Fruit fly (Drosophila melanogaster) whole organism, embryonic: Measurements from ENCODE around the gene pros.

Experiments
- Awh ChIP-seq: fragments of 200-800 bp; sonication (Bioruptor generic); IDR thresholded peaks from 2 replicates; pipeline ENCODE4, ENCODE4 v1.3.6; 2022; ENCODE audit warnings: missing biosample characterization, missing genetic modification characterization
- CG10543 ChIP-seq: fragments of 200-800 bp; sonication (Bioruptor generic); optimal IDR thresholded peaks from 3 replicates; lab custom pipeline; 2017; ENCODE audit warnings: missing biosample characterization, mild to moderate bottlenecking, missing genetic modification characterization, moderate library complexity
- CG11456 ChIP-seq: fragments of 200-800 bp; sonication (Bioruptor generic); IDR thresholded peaks from 3 replicates; pipeline ENCODE4 v1.3.6; 2022; ENCODE audit warnings: missing biosample characterization, missing genetic modification characterization
- CG12155 ChIP-seq: fragments of 200-800 bp; sonication (Bioruptor generic); optimal IDR thresholded peaks from 3 replicates; lab custom pipeline; 2016; ENCODE audit warnings: missing biosample characterization, missing genetic modification characterization
- CG15011 ChIP-seq: fragments of 200-800 bp; sonication (Bioruptor generic); optimal IDR thresholded peaks from 3 replicates; lab custom pipeline; 2018; ENCODE audit warnings: missing biosample characterization, mild to moderate bottlenecking, missing genetic modification characterization
- CG17802 ChIP-seq: fragments of 200-800 bp; sonication (Bioruptor generic); optimal IDR thresholded peaks from 2 replicates; lab custom pipeline; 2018; ENCODE audit warnings: missing biosample characterization, mild to moderate bottlenecking, missing genetic modification characterization, moderate library complexity
- CG1832 ChIP-seq: fragments of 200-800 bp; sonication (Bioruptor generic); optimal IDR thresholded peaks from 2 replicates; lab custom pipeline; 2017; ENCODE audit warnings: missing biosample characterization, mild to moderate bottlenecking, missing genetic modification characterization, inconsistent platforms
- CG18619 ChIP-seq: fragments of 200-800 bp; sonication (Bioruptor generic); optimal IDR thresholded peaks from 3 replicates; lab custom pipeline; 2017; ENCODE audit warnings: missing biosample characterization, mild to moderate bottlenecking, missing genetic modification characterization
- CG2678 ChIP-seq: fragments of 200-800 bp; sonication (Bioruptor generic); optimal IDR thresholded peaks from 3 replicates; lab custom pipeline; 2019; ENCODE audit warnings: missing biosample characterization, mild to moderate bottlenecking, missing genetic modification characterization, moderate library complexity
- CG31365 ChIP-seq: fragments of 200-800 bp; sonication (Bioruptor generic); optimal IDR thresholded peaks from 2 replicates; lab custom pipeline; 2018; ENCODE audit warnings: missing biosample characterization, mild to moderate bottlenecking, missing genetic modification characterization
- CG32767 ChIP-seq: fragments of 200-800 bp; sonication (Bioruptor generic); IDR thresholded peaks from 2 replicates; pipeline ENCODE4 v1.3.6; 2022; ENCODE audit warnings: missing biosample characterization, missing genetic modification characterization
- CG3281 ChIP-seq: fragments of 200-800 bp; sonication (Bioruptor generic); optimal IDR thresholded peaks from 3 replicates; lab custom pipeline; 2017; ENCODE audit warnings: missing biosample characterization, mild to moderate bottlenecking, missing genetic modification characterization
- CG4854 ChIP-seq: fragments of 200-800 bp; sonication (Bioruptor generic); optimal IDR thresholded peaks from 2 replicates; lab custom pipeline; 2016; ENCODE audit warnings: missing biosample characterization, missing genetic modification characterization, inconsistent platforms
- CG8359 ChIP-seq: fragments of 200-800 bp; sonication (Bioruptor generic); optimal IDR thresholded peaks from 2 replicates; lab custom pipeline; 2017; ENCODE audit warnings: missing biosample characterization, mild to moderate bottlenecking, missing genetic modification characterization, borderline replicate concordance
- CG8478 ChIP-seq: fragments of >200 bp; optimal IDR thresholded peaks from 2 replicates; lab custom pipeline; 2018
- CHES-1-like ChIP-seq: fragments of 200-800 bp; sonication (Bioruptor generic); optimal IDR thresholded peaks from 2 replicates; lab custom pipeline; 2016; ENCODE audit warnings: missing biosample characterization, missing genetic modification characterization
- Chrac-16 ChIP-seq: fragments of 200-800 bp; sonication (Bioruptor generic); optimal IDR thresholded peaks from 3 replicates; lab custom pipeline; 2016; ENCODE audit warnings: missing biosample characterization, missing genetic modification characterization
- ERR ChIP-seq: fragments of 200-800 bp; sonication (Bioruptor generic); optimal IDR thresholded peaks from 2 replicates; lab custom pipeline; 2016; ENCODE audit warnings: missing biosample characterization, missing genetic modification characterization
- Elba2 ChIP-seq: fragments of 200-800 bp; sonication (Bioruptor generic); optimal IDR thresholded peaks from 3 replicates; lab custom pipeline; 2016; ENCODE audit warnings: missing biosample characterization, missing genetic modification characterization
- HLHmδ ChIP-seq: fragments of 200-800 bp; sonication (Bioruptor generic); optimal IDR thresholded peaks from 2 replicates; lab custom pipeline; 2018; ENCODE audit warnings: missing biosample characterization, mild to moderate bottlenecking, missing genetic modification characterization, moderate library complexity
- Hr78 ChIP-seq, 2 experiments: fragments of 200-800 bp in 1 of 2; fragments of >200 bp in 1 of 2; sonication (Bioruptor generic) in 1 of 2; optimal IDR thresholded peaks; 2 replicates each; lab custom pipeline; 2017 to 2019; ENCODE audit warnings: missing biosample characterization in 2 of 2, missing genetic modification characterization in 2 of 2, mild to moderate bottlenecking in 1 of 2, moderate library complexity in 1 of 2
- Lpt ChIP-seq: fragments of >200 bp; optimal IDR thresholded peaks from 2 replicates; lab custom pipeline; 2018; ENCODE audit warnings: missing biosample characterization, missing genetic modification characterization
- Mrtf ChIP-seq: fragments of 200-800 bp; sonication (Bioruptor generic); IDR thresholded peaks from 3 replicates; pipeline ENCODE4 v1.3.6; 2022; ENCODE audit warnings: missing biosample characterization, missing genetic modification characterization
- Oli ChIP-seq: fragments of 200-800 bp; sonication (Bioruptor generic); optimal IDR thresholded peaks from 2 replicates; lab custom pipeline; 2018; ENCODE audit warnings: missing biosample characterization, mild to moderate bottlenecking, missing genetic modification characterization, moderate library complexity
- Pdp1 ChIP-seq, 2 experiments: fragments of 200-800 bp; sonication (Bioruptor generic); optimal IDR thresholded peaks; 3 replicates each; lab custom pipeline; 2016; ENCODE audit warnings: missing biosample characterization in 2 of 2, missing genetic modification characterization in 2 of 2, mild to moderate bottlenecking in 1 of 2, moderate library complexity in 1 of 2
- Sox100B ChIP-seq: fragments of 200-800 bp; sonication (Bioruptor generic); optimal IDR thresholded peaks from 3 replicates; lab custom pipeline; 2018; ENCODE audit warnings: missing biosample characterization, mild to moderate bottlenecking, missing genetic modification characterization
- Trl ChIP-seq, 3 experiments: fragments of >200 bp in 2 of 3; fragments of 200-800 bp in 1 of 3; sonication (Bioruptor generic) in 1 of 3; optimal IDR thresholded peaks; 2 replicates in 1 of 3; 3 replicates in 2 of 3; lab custom pipeline; 2016 to 2017; ENCODE audit warnings: missing biosample characterization in 1 of 3, missing genetic modification characterization in 1 of 3
- Xbp1 ChIP-seq: fragments of 200-800 bp; sonication (Bioruptor generic); optimal IDR thresholded peaks from 3 replicates; lab custom pipeline; 2016; ENCODE audit warnings: missing biosample characterization, mild to moderate bottlenecking, missing genetic modification characterization
- bab2 ChIP-seq: fragments of 200-800 bp; sonication (Bioruptor generic); optimal IDR thresholded peaks from 2 replicates; lab custom pipeline; 2016; ENCODE audit warnings: missing biosample characterization, missing genetic modification characterization
- bbx ChIP-seq: fragments of 200-800 bp; sonication (Bioruptor generic); IDR thresholded peaks from 2 replicates; pipeline ENCODE4 v1.3.6; 2022; ENCODE audit warnings: missing biosample characterization, missing genetic modification characterization; ENCODE audit not compliant: partially characterized antibody
- br ChIP-seq: fragments of >200 bp; optimal IDR thresholded peaks from 2 replicates; lab custom pipeline; 2017
- cad ChIP-seq: fragments of >200 bp; optimal IDR thresholded peaks from 2 replicates; lab custom pipeline; 2017; ENCODE audit warnings: missing biosample characterization, missing genetic modification characterization
- ftz-f1 ChIP-seq: fragments of 200-800 bp; sonication (Bioruptor generic); optimal IDR thresholded peaks from 2 replicates; lab custom pipeline; 2016; ENCODE audit warnings: missing biosample characterization, missing genetic modification characterization
- grau ChIP-seq: fragments of 200-800 bp; optimal IDR thresholded peaks from 3 replicates; lab custom pipeline; 2019; ENCODE audit warnings: missing biosample characterization, mild to moderate bottlenecking, missing genetic modification characterization, moderate library complexity
- gsb-n ChIP-seq: fragments of 200-800 bp; sonication (Bioruptor generic); optimal IDR thresholded peaks from 3 replicates; lab custom pipeline; 2018; ENCODE audit warnings: missing biosample characterization, mild to moderate bottlenecking, missing genetic modification characterization
- gt ChIP-seq: fragments of 200-800 bp; sonication (Bioruptor generic); IDR thresholded peaks from 2 replicates; pipeline ENCODE4 v1.3.6; 2022; ENCODE audit warnings: missing biosample characterization, missing genetic modification characterization
- ind ChIP-seq: fragments of 200-800 bp; sonication (Bioruptor generic); optimal IDR thresholded peaks from 3 replicates; lab custom pipeline; 2016; ENCODE audit warnings: missing biosample characterization, missing genetic modification characterization
- nmo ChIP-seq: fragments of 200-800 bp; sonication (Bioruptor generic); optimal IDR thresholded peaks from 2 replicates; lab custom pipeline; 2018; ENCODE audit warnings: missing biosample characterization, mild to moderate bottlenecking, missing genetic modification characterization, moderate library complexity
- nom ChIP-seq: fragments of 200-800 bp; sonication (Bioruptor generic); optimal IDR thresholded peaks from 2 replicates; lab custom pipeline; 2017; ENCODE audit warnings: missing biosample characterization, missing genetic modification characterization, mild to moderate bottlenecking, moderate library complexity, missing genetic modification reagents
- sd ChIP-seq: fragments of 200-800 bp; sonication (Bioruptor generic); optimal IDR thresholded peaks from 3 replicates; lab custom pipeline; 2018; ENCODE audit warnings: missing biosample characterization, mild to moderate bottlenecking, missing genetic modification characterization, moderate library complexity
- so ChIP-seq: fragments of 200-800 bp; sonication (Bioruptor generic); IDR thresholded peaks from 3 replicates; pipeline ENCODE4 v1.3.6; 2022; ENCODE audit warnings: missing biosample characterization, missing genetic modification characterization
- sr ChIP-seq: fragments of 200-800 bp; sonication (Bioruptor generic); IDR thresholded peaks from 3 replicates; pipeline ENCODE4 v1.3.6; 2022; ENCODE audit warnings: missing biosample characterization, missing genetic modification characterization
- tin ChIP-seq: fragments of 200-800 bp; sonication (Bioruptor generic); optimal IDR thresholded peaks from 3 replicates; lab custom pipeline; 2016; ENCODE audit warnings: missing biosample characterization, missing genetic modification characterization
- wdn ChIP-seq: fragments of 200-800 bp; sonication (Bioruptor generic); IDR thresholded peaks from 2 replicates; pipeline ENCODE4 v1.3.6; 2022; ENCODE audit warnings: missing biosample characterization, missing genetic modification characterization
- zf30C ChIP-seq: fragments of 200-800 bp; sonication (Bioruptor generic); optimal IDR thresholded peaks from 3 replicates; lab custom pipeline; 2018; ENCODE audit warnings: missing biosample characterization, mild to moderate bottlenecking, missing genetic modification characterization

pros gene

DNA sequence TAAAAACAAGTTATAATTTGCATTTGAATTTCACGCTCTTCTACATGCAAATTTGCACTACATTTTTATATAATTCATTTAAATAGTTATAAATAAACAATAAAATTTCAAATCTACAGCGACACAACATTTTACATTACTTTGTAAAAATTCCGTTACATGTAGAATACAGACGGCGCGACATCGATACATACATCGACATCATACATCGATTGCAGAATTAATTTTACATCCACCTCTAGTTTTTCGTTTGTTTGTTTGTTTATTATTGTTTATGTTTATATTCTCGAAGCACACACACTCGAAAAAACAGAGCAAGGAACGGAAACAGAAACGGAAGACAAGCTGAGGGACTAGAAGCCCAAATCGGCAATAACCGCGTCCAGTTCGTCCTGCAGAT is 109.2 kb downstream of the pros start, which contains the start of gene CG17230 (continued):
- TF ChIP-seq Sox100B = no peak

DNA sequence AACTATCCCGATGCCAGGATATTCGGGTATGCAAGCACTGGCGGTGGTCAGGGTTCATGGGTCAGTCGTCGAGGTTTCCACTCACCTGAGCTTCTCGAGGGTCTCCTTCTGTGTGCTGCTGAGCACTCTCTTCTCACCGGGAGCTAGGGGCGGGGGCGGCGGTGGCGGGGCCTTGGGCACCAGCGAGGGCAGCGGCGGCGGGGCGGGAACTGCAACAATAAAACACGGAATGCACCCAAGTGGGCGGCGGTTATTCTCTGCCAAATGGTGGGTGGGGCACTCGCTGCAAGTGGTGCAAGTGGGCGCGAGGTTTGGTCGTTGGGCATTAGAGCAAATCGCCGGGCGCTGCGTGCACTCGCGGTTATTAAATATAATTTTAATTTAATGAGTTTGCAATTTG is 112.8 kb downstream of the pros start:
- TF ChIP-seq Lpt (GFP tag; lab: Kevin White, UChicago) (no peak), CG11456 (GFP tag; lab: Robert Waterston, UW) (0 out of 3 replicates have a peak, but pooled peaks have one; percentile 22)

DNA sequence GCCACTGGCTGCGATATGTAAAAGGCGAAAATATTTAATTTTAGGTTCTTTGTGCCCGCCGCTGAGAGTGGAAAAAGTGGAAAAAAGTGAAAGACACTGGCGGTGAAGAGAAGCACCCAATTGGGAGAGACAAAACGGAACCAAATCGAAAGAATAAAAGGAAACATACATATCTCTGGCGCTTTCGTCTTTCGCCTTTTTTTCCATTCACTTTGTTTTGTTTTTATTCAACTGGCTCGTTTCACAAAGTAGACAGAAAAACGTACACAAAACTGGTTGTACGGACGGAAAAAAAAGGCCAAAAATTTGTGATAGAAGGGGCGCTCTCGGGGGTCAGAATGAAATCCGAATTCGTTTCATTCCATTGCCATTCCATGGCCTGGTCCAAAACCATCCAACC is 121.4 kb downstream of the pros start:
- no peak for TF ChIP-seq ERR (GFP tag; lab: Kevin White, UChicago)
- peak; percentile 45 for TF ChIP-seq nom (GFP tag; lab: Kevin White, UChicago)
- TF ChIP-seq, all 482 proteins: peak for 1

DNA sequence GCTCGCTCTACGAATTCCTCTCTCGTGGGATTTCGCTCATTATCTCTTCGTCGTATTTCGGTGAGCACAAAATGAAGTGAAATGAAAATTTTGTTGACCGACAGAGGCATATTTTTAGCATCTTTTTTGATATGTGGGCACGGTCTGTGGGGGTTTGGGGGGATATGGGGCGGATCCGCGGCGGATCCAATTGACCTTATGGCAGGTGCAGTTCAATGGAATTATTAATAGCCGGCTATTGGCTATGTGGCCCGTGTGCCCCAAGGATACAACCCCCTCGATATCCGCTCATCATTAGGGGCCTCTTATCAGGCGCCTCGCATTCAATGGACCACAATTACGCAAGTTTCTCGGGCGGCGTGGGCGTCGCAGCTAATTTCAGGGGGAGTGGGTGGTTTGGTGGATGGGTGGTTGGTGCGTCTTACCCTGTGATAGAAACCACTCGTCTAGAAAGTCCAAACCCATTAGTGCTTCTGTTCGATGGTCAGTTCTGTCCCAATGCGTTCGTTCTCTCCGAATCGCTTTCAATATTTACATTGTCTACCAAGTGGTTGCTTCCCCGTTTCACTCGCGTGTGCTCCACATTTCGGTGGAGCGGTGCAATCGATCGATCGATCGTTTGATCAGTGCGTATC is 123.0 kb downstream of the pros start, which contains the start of gene sals:
sals (minus strand) TSS at position 585 of the 635 bp plus-strand sequence.
- TF ChIP-seq Elba2 (GFP tag; lab: Kevin White, UChicago) = no peak
- TF ChIP-seq HLHmδ = no peak
- no peak for TF ChIP-seq cad (GFP tag; lab: Kevin White, UChicago)
- TF ChIP-seq CG18619 (GFP tag; lab: Kevin White, UChicago) = no peak
- no peak for TF ChIP-seq ind
- peak; percentile 15 to 35 for TF ChIP-seq Trl (optimal IDR thresholded peaks at IDR 0.05; lab: Kevin White, UChicago)
- no peak for TF ChIP-seq Trl (GFP tag; optimal IDR thresholded peaks at IDR 0.05; lab: Kevin White, UChicago)
- TF ChIP-seq gt (GFP tag; lab: Robert Waterston, UW) = no peak
- no peak for TF ChIP-seq nmo
- no peak for TF ChIP-seq bbx (GFP tag; lab: Robert Waterston, UW)
- peak in 1 of 2 experiments; percentile 31 for TF ChIP-seq Hr78 (GFP tag; optimal IDR thresholded peaks at IDR 0.05; lab: Kevin White, UChicago)
- no peak for TF ChIP-seq CG1832 (GFP tag; lab: Kevin White, UChicago)
- TF ChIP-seq sr (GFP tag; lab: Robert Waterston, UW) = peak; percentile 93
- TF ChIP-seq ftz-f1 (GFP tag; lab: Kevin White, UChicago) = peak; percentile 16
- TF ChIP-seq CG8478 = no peak
- no peak for TF ChIP-seq tin (GFP tag; lab: Kevin White, UChicago)
- no peak for TF ChIP-seq CG15011
- no peak for TF ChIP-seq CG31365 (tag; lab: Kevin White, UChicago)
- TF ChIP-seq bab2 (GFP tag; lab: Kevin White, UChicago) = no peak
- peak in 1 of 2 experiments; percentile 74 for TF ChIP-seq Pdp1 (GFP tag; optimal IDR thresholded peaks at IDR 0.05; lab: Kevin White, UChicago)
- TF ChIP-seq Oli (tag; lab: Kevin White, UChicago) = no peak
- no peak for TF ChIP-seq Chrac-16
- no peak for TF ChIP-seq CG4854 (GFP tag; lab: Kevin White, UChicago)
- TF ChIP-seq zf30C = no peak
- no peak for TF ChIP-seq CHES-1-like
- no peak for TF ChIP-seq CG32767
- TF ChIP-seq CG10543 = peak; percentile 31
- no peak for TF ChIP-seq CG3281 (GFP tag; lab: Kevin White, UChicago)
- no peak for TF ChIP-seq wdn (GFP tag; lab: Robert Waterston, UW)
- TF ChIP-seq so (GFP tag; lab: Robert Waterston, UW) = no peak
- peak; percentile 62 for TF ChIP-seq sd
- no peak for TF ChIP-seq CG2678 (tag; lab: Kevin White, UChicago)
- no peak for TF ChIP-seq Mrtf (GFP tag; lab: Robert Waterston, UW)
- no peak for TF ChIP-seq br
- no peak for TF ChIP-seq CG12155
- TF ChIP-seq grau (tag; lab: Kevin White, UChicago) = no peak
- no peak for TF ChIP-seq gsb-n (tag; lab: Kevin White, UChicago)
- TF ChIP-seq CG17802 (tag; lab: Kevin White, UChicago) = no peak
- no peak for TF ChIP-seq Xbp1 (GFP tag; lab: Kevin White, UChicago)
- no peak for TF ChIP-seq CG8359 (GFP tag; lab: Kevin White, UChicago)
- no peak for TF ChIP-seq Awh (GFP tag; lab: Robert Waterston, UW)
